Worm (Caenorhabditis elegans) whole organism, early embryonic: ENCODE measurements around the gene K10H10.7.
A peak's percentile ranks its signal among the peaks of the same experiment; 100 is the strongest.

Source experiments
- B0310.2 ChIP-seq: sonication (generic microtip); optimal IDR thresholded peaks from 2 replicates; lab custom pipeline; 2016; ENCODE audit warnings: mild to moderate bottlenecking, missing genetic modification characterization, missing compliant biosample characterization
- F13C5.2 ChIP-seq: sonication (generic microtip); optimal IDR thresholded peaks from 2 replicates; lab custom pipeline; 2017; ENCODE audit warnings: mild to moderate bottlenecking, missing genetic modification characterization, inconsistent platforms, missing compliant biosample characterization
- aly-1 ChIP-seq: sonication (generic microtip); optimal IDR thresholded peaks from 2 replicates; lab custom pipeline; 2016; ENCODE audit warnings: missing genetic modification characterization, missing compliant biosample characterization
- ama-1 ChIP-seq: fragments of 150-350 bp; optimal IDR thresholded peaks from 2 replicates; lab custom pipeline; 2014
- ceh-13 ChIP-seq: fragments of 200-800 bp; sonication (Bioruptor generic); optimal IDR thresholded peaks from 2 replicates; lab custom pipeline; 2018; ENCODE audit warnings: mild to moderate bottlenecking, missing genetic modification characterization, missing compliant biosample characterization
- ceh-36 ChIP-seq: sonication (generic microtip); optimal IDR thresholded peaks from 2 replicates; lab custom pipeline; 2016; ENCODE audit warnings: missing genetic modification characterization, inconsistent platforms, missing compliant biosample characterization
- ets-7 ChIP-seq: sonication (generic microtip); optimal IDR thresholded peaks from 2 replicates; lab custom pipeline; 2016; ENCODE audit warnings: missing genotype, missing genetic modification characterization, missing compliant biosample characterization
- flt-1 ChIP-seq: fragments of 200-800 bp; sonication (Bioruptor generic); IDR thresholded peaks from 2 replicates; pipeline ENCODE4 v1.3.6; 2022; ENCODE audit warnings: missing genetic modification characterization, missing compliant biosample characterization
- hmbx-1 ChIP-seq: sonication (generic microtip); optimal IDR thresholded peaks from 2 replicates; lab custom pipeline; 2016; ENCODE audit warnings: mild to moderate bottlenecking, missing genetic modification characterization, missing compliant biosample characterization
- hmg-4 ChIP-seq: fragments of 200-800 bp; sonication (Bioruptor generic); optimal IDR thresholded peaks from 2 replicates; lab custom pipeline; 2018; ENCODE audit warnings: mild to moderate bottlenecking, missing genetic modification characterization, missing compliant biosample characterization
- hnd-1 ChIP-seq: sonication (generic microtip); optimal IDR thresholded peaks from 2 replicates; lab custom pipeline; 2016; ENCODE audit warnings: missing genetic modification characterization, missing compliant biosample characterization
- pes-1 ChIP-seq: fragments of 200-800 bp; sonication (Bioruptor generic); IDR thresholded peaks from 2 replicates; pipeline ENCODE4 v1.3.6; 2022; ENCODE audit warnings: missing genetic modification reagents, missing genetic modification characterization, missing compliant biosample characterization
- scrt-1 ChIP-seq: fragments of 200-800 bp; sonication (Bioruptor generic); IDR thresholded peaks from 2 replicates; pipeline ENCODE4 v1.3.6; 2022; ENCODE audit warnings: missing genetic modification characterization, missing compliant biosample characterization
- sea-1 ChIP-seq: fragments of 200-800 bp; sonication (Bioruptor generic); conservative IDR thresholded peaks from 2 replicates; pipeline ENCODE4 v1.3.6; 2022; ENCODE audit warnings: missing genetic modification characterization, missing compliant biosample characterization
- tbx-11 ChIP-seq: fragments of 200-800 bp; sonication (Bioruptor generic); IDR thresholded peaks from 2 replicates; pipeline ENCODE4 v1.3.6; 2022; ENCODE audit warnings: missing genetic modification characterization, missing compliant biosample characterization
- tbx-37 ChIP-seq: fragments of 200-800 bp; sonication (Bioruptor generic); conservative IDR thresholded peaks from 2 replicates; pipeline ENCODE4 v1.3.6; 2022; ENCODE audit warnings: missing genetic modification reagents, missing genetic modification characterization, missing compliant biosample characterization
- tra-4 ChIP-seq: sonication (generic microtip); optimal IDR thresholded peaks from 2 replicates; lab custom pipeline; 2017; ENCODE audit warnings: missing genetic modification characterization, missing compliant biosample characterization

K10H10.7 gene

ce11 chrII:14528233-14528802 is 20.9 kb upstream of the K10H10.7 start, which contains the start of the genes F57C2.5 and spat-1:
Gene F57C2.5, minus strand, starts transcription at chrII:14528239.
Gene spat-1, plus strand, starts transcription at chrII:14528752.
- TF ChIP-seq aly-1 (tag; lab: Kevin White, UChicago) (no peak), sea-1 (peak; percentile 41; the same call in 1 of the 2 replicates), ets-7 (peak; percentile 67), tra-4 (tag; lab: Kevin White, UChicago) (peak; percentile 18), B0310.2 (tag; lab: Kevin White, UChicago) (no peak), ama-1 (no peak), ceh-36 (tag; lab: Kevin White, UChicago) (no peak), tbx-37 (GFP tag; lab: Robert Waterston, UW) (0 out of 2 replicates have a peak, but pooled peaks have one; percentile 41), F13C5.2 (peak; percentile 45), scrt-1 (GFP tag; lab: Robert Waterston, UW) (0 out of 2 replicates have a peak, but pooled peaks have one; percentile 18), ceh-13 (GFP tag; lab: Kevin White, UChicago) (peak; percentile 38), hnd-1 (peak; percentile 19), pes-1 (peak; percentile 65)

ce11 chrII:14527104-14527503 is 19.6 kb upstream of the K10H10.7 start:
- TF ChIP-seq scrt-1 (GFP tag; lab: Robert Waterston, UW) (no peak), ceh-13 (GFP tag; lab: Kevin White, UChicago) (no peak), hnd-1 (no peak), ama-1 (no peak), tra-4 (tag; lab: Kevin White, UChicago) (no peak), tbx-11 (GFP tag; lab: Robert Waterston, UW) (no peak), aly-1 (tag; lab: Kevin White, UChicago) (no peak), pes-1 (no peak), hmg-4 (GFP tag; lab: Kevin White, UChicago) (no peak), sea-1 (no peak), F13C5.2 (no peak), ceh-36 (tag; lab: Kevin White, UChicago) (no peak), flt-1 (GFP tag; lab: Robert Waterston, UW) (no peak), tbx-37 (GFP tag; lab: Robert Waterston, UW) (no peak), B0310.2 (tag; lab: Kevin White, UChicago) (no peak), ets-7 (no peak), hmbx-1 (no peak)

DNA sequence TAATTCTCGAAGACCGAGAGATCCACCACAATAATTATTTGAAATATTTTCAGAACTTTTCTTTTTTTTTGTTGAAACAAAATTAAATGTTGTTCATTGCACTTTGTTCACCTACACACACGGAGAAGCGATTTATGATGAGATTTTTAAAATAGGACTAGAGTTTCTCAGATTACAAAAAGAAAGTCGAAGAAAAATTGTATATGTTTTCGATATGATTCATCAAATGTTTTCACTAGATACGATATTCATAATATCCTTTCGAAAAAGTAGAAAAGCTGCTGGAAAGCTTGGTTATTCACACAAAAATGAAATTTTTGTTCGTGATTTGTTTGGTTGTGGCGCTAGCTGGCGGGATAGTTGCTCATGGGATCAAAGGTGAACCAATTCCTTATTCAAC is 17.6 kb upstream of the K10H10.7 start, which contains the start of gene F57C2.4:
F57C2.4 (plus strand) TSS at position 301 of the 400 bp plus-strand sequence.
- TF ChIP-seq tra-4 (tag; lab: Kevin White, UChicago) (no peak), hnd-1 (no peak), tbx-37 (GFP tag; lab: Robert Waterston, UW) (no peak), aly-1 (tag; lab: Kevin White, UChicago) (no peak), F13C5.2 (no peak), ets-7 (no peak), B0310.2 (tag; lab: Kevin White, UChicago) (no peak), hmbx-1 (no peak), pes-1 (no peak), flt-1 (GFP tag; lab: Robert Waterston, UW) (no peak), hmg-4 (GFP tag; lab: Kevin White, UChicago) (no peak), ama-1 (no peak), ceh-36 (tag; lab: Kevin White, UChicago) (no peak), tbx-11 (GFP tag; lab: Robert Waterston, UW) (no peak), ceh-13 (GFP tag; lab: Kevin White, UChicago) (no peak), scrt-1 (GFP tag; lab: Robert Waterston, UW) (no peak), sea-1 (no peak)

ce11 chrII:14523645-14524223 is 16.3 kb upstream of the K10H10.7 start, which contains the start of gene pot-2:
Gene pot-2, plus strand, starts transcription at chrII:14524173.
- no peak for TF ChIP-seq F13C5.2
- no peak for TF ChIP-seq sea-1
- TF ChIP-seq scrt-1 (GFP tag; lab: Robert Waterston, UW): no peak
- no peak for TF ChIP-seq tbx-37 (GFP tag; lab: Robert Waterston, UW)

DNA sequence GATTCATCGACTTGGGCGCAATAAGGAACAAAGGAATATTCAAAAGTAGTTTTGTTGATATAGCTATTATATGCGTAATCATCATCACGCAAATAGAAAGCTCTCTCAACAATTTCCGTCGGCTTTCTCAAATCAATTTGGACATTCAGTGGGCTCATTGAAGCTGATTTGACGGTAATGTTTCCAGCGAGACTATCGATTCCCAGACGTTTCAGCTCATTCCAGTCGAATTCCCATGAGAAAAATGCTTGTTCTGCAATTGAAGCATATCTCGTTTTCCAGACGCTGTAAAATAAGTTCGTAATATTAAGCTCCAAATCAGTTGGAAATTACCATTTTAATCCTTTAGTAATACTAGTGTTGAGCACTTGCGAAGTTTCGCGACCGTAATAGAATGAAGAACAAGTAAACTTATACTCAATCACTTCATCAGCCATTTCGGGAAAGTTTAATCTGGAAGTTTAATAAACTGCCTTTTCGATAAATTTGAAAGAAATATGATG is 15.7 kb upstream of the K10H10.7 start, which contains the start of gene btb-20:
btb-20 (minus strand) TSS at position 453 of the 503 bp plus-strand sequence.
- TF ChIP-seq F13C5.2 (no peak), ama-1 (no peak), hmbx-1 (no peak), sea-1 (no peak), tbx-37 (GFP tag; lab: Robert Waterston, UW) (no peak), hmg-4 (GFP tag; lab: Kevin White, UChicago) (no peak), aly-1 (tag; lab: Kevin White, UChicago) (no peak), tra-4 (tag; lab: Kevin White, UChicago) (no peak), flt-1 (GFP tag; lab: Robert Waterston, UW) (no peak), ceh-13 (GFP tag; lab: Kevin White, UChicago) (no peak), hnd-1 (no peak), B0310.2 (tag; lab: Kevin White, UChicago) (no peak), ets-7 (no peak), scrt-1 (GFP tag; lab: Robert Waterston, UW) (no peak), ceh-36 (tag; lab: Kevin White, UChicago) (no peak), tbx-11 (GFP tag; lab: Robert Waterston, UW) (no peak)

- no peak for TF ChIP-seq hnd-1
- TF ChIP-seq sea-1: no peak
These were observed 14.6 kb upstream of the K10H10.7 start, which contains the start of gene btb-19 for ce11 chrII:14522037-14522436. Gene btb-19, minus strand, starts transcription at chrII:14522137.

ce11 chrII:14515017-14515416 is 7.6 kb upstream of the K10H10.7 start, which contains the start of gene K10H10.9:
Gene K10H10.9, minus strand, starts transcription at chrII:14515117.
- no peak for TF ChIP-seq scrt-1 (GFP tag; lab: Robert Waterston, UW)
- no peak for TF ChIP-seq hmg-4 (GFP tag; lab: Kevin White, UChicago)
- TF ChIP-seq flt-1 (GFP tag; lab: Robert Waterston, UW): no peak
- no peak for TF ChIP-seq F13C5.2
- no peak for TF ChIP-seq hmbx-1
- TF ChIP-seq pes-1: no peak
- no peak for TF ChIP-seq tra-4 (tag; lab: Kevin White, UChicago)
- no peak for TF ChIP-seq ceh-36 (tag; lab: Kevin White, UChicago)
- TF ChIP-seq ama-1: no peak
- TF ChIP-seq B0310.2 (tag; lab: Kevin White, UChicago): no peak
- TF ChIP-seq tbx-37 (GFP tag; lab: Robert Waterston, UW): no peak
- no peak for TF ChIP-seq aly-1 (tag; lab: Kevin White, UChicago)
- TF ChIP-seq ets-7: no peak
- TF ChIP-seq tbx-11 (GFP tag; lab: Robert Waterston, UW): no peak
